Fruit fly (Drosophila melanogaster) Kc167 (cell line): ENCODE results near the gene SPE.

ENCODE experiments used
- Myc ChIP-seq: fragments of >200 bp; optimal IDR thresholded peaks from 2 replicates; lab custom pipeline; 2017; ENCODE audit warnings: missing external identifiers
- Sin3A ChIP-seq: fragments of >200 bp; optimal IDR thresholded peaks from 2 replicates; lab custom pipeline; 2018; ENCODE audit warnings: missing external identifiers
- h ChIP-seq: fragments of >200 bp; optimal IDR thresholded peaks from 3 replicates; lab custom pipeline; 2018; ENCODE audit warnings: missing external identifiers
- insv ChIP-seq: fragments of >200 bp; optimal IDR thresholded peaks from 3 replicates; lab custom pipeline; 2018; ENCODE audit warnings: missing external identifiers
- psq ChIP-seq: fragments of >200 bp; optimal IDR thresholded peaks from 2 replicates; lab custom pipeline; 2017; ENCODE audit warnings: missing external identifiers
- ttk ChIP-seq: sonication (Bioruptor generic); optimal IDR thresholded peaks from 2 replicates; lab custom pipeline; 2017; ENCODE audit warnings: missing external identifiers

Gene SPE

DNA sequence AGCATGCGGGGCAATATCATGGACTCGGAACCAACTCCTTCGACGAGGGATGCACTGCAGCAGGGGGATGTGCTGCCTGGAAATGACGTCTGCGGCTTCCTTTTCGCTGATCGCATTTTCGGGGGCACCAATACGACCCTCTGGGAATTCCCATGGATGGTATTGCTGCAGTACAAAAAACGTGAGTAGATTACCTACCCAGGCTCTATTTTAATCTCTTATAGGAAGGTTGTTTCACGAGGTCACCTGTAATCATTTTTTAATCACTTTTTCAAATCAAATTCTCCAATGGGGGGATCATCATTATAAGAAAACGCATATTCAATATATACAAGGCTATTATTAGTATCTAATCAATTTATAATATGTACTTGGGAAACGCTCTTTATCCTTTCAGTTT, 869 bp downstream of the SPE start:
- TF ChIP-seq ttk (no peak), Myc (lab: Kevin White, UChicago) (no peak), insv (lab: Kevin White, UChicago) (no peak), psq (lab: Kevin White, UChicago) (no peak), h (lab: Kevin White, UChicago) (no peak), Sin3A (lab: Kevin White, UChicago) (no peak)

DNA sequence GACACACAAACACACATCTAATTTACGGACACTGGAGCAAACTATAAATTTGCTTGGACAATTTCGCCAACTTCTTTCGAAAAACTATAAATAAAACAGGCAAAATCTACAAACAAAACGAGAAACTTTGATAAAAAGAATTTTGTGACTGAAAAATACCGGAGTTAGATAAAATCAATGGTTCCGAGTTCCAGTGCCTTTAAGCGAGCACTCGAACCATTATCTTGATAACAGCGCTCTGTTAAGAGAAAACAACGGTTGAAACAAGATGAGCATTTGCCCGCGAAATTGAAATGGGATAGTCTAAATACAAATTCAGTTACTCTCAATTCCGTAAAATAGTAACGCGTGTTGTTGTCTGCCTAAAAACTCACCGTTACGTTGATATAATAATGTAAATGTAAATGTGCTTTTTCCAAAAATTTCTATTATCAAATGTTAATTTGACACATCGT, 8.6 kb downstream of the SPE start, which contains the start of gene CG10254:
Gene CG10254 (minus strand): TSS at position 405 of the 455 bp plus-strand sequence.
- TF ChIP-seq h (lab: Kevin White, UChicago) (no peak), psq (lab: Kevin White, UChicago) (no peak), Myc (lab: Kevin White, UChicago) (no peak), Sin3A (lab: Kevin White, UChicago) (no peak), ttk (no peak), insv (lab: Kevin White, UChicago) (no peak)

DNA sequence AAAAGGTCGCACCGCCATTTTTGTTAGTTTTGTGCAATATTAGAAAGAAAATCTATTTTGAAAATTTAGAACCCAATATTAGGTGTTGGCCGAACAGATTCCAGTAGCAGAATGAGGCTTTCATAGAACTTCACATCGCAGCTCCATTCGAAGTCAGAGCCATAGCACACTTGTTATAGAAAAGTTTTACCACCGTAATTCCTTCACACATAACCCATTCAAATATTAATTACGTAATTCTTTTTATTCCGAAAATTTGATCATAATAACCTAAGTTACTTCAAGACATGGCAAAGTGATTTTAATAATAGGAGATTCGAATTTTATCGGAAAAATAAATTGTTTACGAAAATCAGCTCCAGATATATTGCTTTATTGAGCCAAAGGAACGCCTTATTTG, 10.1 kb downstream of the SPE start, which contains the start of gene CG10252:
Gene CG10252 (minus strand): TSS at position 101 of the 400 bp plus-strand sequence.
- TF ChIP-seq insv (lab: Kevin White, UChicago), result no peak
- TF ChIP-seq Sin3A (lab: Kevin White, UChicago), result no peak
- TF ChIP-seq ttk, result no peak
- TF ChIP-seq psq (lab: Kevin White, UChicago), result no peak
- no peak for TF ChIP-seq Myc (lab: Kevin White, UChicago)
- TF ChIP-seq h (lab: Kevin White, UChicago), result no peak

DNA sequence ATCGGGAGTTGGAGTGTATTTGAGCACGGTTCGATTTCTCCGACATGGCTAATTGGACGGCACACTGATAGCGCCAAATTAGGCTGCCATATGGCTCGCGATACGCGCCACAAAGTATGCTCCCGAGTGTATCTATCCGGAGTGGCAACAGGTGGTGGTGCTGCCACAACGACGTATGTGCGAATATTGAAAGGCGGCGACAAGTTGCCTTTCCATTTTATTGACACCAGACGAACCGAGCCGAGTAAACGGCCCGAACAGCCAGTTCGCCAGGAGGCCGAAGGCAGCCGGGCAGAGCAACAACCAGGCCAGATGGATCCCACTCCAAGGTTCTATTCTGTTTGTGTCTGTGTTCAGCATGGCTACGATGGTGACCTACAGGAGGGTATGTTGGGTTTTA, 12.8 kb downstream of the SPE start, which contains the start of gene prt:
Gene prt (minus strand): TSS at position 193 of the 400 bp plus-strand sequence.
- TF ChIP-seq psq (lab: Kevin White, UChicago) (no peak), Myc (lab: Kevin White, UChicago) (no peak), h (lab: Kevin White, UChicago) (no peak), insv (lab: Kevin White, UChicago) (no peak), Sin3A (lab: Kevin White, UChicago) (no peak), ttk (no peak)

DNA sequence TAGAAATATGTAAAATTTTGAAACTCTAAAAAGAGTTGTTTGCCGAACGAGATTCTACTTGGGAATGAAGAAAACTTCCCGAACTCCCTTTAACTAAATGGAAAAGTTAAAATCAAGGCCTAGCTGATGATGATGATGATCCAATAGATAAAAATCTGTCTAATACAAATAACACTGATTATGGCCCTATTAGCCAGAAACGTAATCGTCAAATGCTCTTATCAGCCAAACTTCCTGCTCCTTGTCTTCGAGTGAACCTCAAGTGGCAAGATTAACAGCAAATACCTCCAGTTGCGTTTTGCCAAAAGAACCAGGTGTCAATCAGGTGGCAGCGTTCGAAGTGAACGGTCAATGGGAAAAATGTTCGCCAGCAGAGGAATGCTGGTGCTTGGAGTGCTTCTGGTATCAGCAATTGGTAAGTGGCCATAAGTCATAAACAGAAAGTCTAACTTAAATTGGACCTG, 14.3 kb downstream of the SPE start, which contains the start of the genes CG31468 and Gba1a:
Gene CG31468 (minus strand): TSS at position 51 of the 464 bp plus-strand sequence.
Gene Gba1a (plus strand): TSS at position 318 of the 464 bp plus-strand sequence.
- no peak for TF ChIP-seq ttk
- no peak for TF ChIP-seq Sin3A (lab: Kevin White, UChicago)
- no peak for TF ChIP-seq h (lab: Kevin White, UChicago)
- TF ChIP-seq psq (lab: Kevin White, UChicago), result no peak
- TF ChIP-seq Myc (lab: Kevin White, UChicago), result no peak
- no peak for TF ChIP-seq insv (lab: Kevin White, UChicago)

DNA sequence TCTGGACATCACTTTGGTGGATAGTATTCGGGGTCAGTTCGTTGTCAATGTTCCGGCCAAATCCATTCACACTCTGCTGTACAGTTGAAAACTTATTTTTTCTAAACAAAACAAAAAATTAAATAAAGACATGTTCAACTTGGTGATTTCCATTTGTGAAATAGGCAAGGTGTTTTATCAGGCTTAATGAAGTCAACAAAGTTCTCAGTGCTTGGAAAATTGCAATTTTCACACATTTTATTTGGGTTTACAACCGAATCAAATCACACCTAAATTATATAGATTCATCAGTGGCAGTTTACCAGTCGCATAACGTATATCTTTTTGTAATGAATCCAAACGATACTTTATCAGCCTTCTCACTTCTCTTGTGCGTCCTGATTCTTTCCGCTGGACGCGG, 16.4 kb downstream of the SPE start, which contains the start of gene Qsox4:
Gene Qsox4 (plus strand): TSS at position 301 of the 400 bp plus-strand sequence.
- TF ChIP-seq ttk, result no peak
- TF ChIP-seq insv (lab: Kevin White, UChicago), result no peak
- no peak for TF ChIP-seq Myc (lab: Kevin White, UChicago)
- no peak for TF ChIP-seq h (lab: Kevin White, UChicago)

DNA sequence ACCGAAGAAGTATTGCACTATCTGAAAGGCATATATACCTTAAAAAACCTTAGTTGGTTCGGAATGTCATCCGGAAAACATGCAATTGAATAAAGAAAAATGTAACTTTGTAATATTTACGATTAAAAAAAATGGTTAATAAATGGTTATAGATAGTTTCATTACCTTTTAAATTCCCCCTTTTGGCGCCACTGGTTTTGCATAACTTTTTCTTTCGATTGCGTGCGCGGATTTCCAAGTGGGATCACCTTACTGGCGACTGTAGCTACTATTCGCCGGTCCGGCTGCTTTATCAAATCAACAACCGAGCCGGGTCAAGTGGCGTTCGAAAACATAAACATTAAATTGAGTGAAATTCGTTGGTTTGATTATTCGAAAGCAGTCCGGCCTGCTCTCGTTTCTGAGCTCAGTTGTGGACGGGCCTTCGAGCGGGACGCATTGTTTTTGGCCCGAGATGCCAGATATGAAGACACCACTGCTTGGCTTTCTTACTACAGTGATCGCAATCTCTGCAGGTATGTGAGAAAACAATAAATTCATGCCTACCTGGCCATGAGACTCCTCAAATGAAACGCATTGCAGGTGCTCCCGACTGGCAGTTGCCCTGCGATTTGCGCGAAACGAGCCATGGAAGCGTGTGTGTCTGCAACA, 18.5 kb downstream of the SPE start, which contains the start of gene Gba1b:
Gene Gba1b (plus strand): TSS at position 422 of the 651 bp plus-strand sequence.
- TF ChIP-seq psq (lab: Kevin White, UChicago) (no peak), h (lab: Kevin White, UChicago) (no peak), Sin3A (lab: Kevin White, UChicago) (no peak), insv (lab: Kevin White, UChicago) (no peak), Myc (lab: Kevin White, UChicago) (no peak), ttk (no peak)

DNA sequence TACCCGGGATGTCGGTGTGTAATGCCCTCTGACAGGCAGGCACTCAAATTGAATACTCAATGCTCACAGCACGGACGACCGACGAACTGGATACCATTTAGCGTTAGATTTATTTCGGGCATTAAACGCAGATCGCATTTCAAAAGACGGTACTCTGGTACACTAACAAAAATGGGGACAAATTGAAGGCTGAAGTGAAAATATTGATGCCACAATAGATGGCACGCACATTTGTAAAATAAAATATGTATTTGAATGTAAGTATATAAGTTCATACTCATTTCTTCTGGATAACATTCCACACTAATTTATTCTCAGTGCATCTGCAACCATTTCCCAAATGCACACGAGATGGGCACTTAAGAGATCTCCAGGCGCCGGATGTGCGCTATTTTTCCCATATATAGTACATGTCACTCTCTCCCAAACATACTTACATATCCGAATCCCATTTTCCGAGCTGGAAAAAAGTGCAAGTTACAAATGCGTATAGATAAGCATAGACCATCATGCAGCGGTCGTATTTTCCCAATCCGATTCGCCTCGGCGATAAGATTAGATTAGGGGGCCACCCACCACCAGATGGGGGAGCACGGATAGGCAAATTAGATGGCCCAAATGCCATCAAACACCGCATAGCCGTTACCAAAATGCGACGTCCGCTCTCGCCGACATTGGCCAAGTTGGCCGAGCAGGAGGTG, 23.6 kb downstream of the SPE start, which contains the start of gene CG10301:
Gene CG10301 (plus strand): TSS at position 651 of the 701 bp plus-strand sequence.
- TF ChIP-seq insv (lab: Kevin White, UChicago) (no peak), psq (lab: Kevin White, UChicago) (no peak), Sin3A (lab: Kevin White, UChicago) (no peak), ttk (no peak), Myc (lab: Kevin White, UChicago) (no peak), h (lab: Kevin White, UChicago) (no peak)

DNA sequence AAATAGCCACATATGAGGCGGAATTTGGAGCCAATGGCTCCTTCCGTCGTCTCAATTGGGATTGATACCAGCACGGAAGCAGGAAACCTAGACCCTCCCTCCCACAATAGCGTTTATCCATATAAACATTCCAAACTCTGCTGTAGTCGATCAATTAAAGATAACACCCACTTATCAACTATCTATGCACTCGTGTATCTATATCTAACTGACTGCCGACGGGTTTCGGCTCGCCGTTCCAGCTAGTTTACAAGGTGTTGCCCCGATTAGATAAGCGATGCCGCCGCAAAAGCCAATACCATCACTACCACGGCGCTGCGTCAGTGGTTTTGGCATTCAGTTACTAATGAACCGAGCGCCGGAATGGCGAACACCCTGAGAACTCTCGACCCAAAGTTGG, 25.1 kb downstream of the SPE start, which contains the start of gene CG10300:
Gene CG10300 (plus strand): TSS at position 333 of the 400 bp plus-strand sequence.
- no peak for TF ChIP-seq Sin3A (lab: Kevin White, UChicago)
- TF ChIP-seq psq (lab: Kevin White, UChicago), result no peak
- no peak for TF ChIP-seq insv (lab: Kevin White, UChicago)
- TF ChIP-seq ttk, result no peak
- TF ChIP-seq Myc (lab: Kevin White, UChicago), result no peak
- TF ChIP-seq h (lab: Kevin White, UChicago), result no peak

DNA sequence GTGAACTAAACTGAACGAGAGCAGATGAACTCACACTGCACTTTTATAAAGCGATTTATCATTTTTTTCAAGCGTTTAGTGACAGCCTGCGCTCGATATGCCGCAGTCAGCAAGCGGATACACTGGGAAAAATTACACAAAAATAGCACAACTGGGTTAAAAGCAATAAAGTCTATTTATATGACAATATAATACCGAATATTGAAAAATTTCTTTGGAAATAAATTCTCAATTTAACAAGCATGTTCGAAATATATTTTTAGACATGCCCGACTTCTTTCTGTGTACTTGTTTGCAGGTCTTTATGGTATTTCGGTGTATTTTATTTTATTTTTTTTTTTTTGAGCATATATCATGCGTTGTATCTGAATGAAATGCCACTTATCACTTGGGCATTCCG, 27.8 kb downstream of the SPE start:
- TF ChIP-seq h (lab: Kevin White, UChicago), result no peak
- TF ChIP-seq insv (lab: Kevin White, UChicago), result no peak
- TF ChIP-seq psq (lab: Kevin White, UChicago), result no peak
- no peak for TF ChIP-seq Sin3A (lab: Kevin White, UChicago)
- no peak for TF ChIP-seq ttk
- TF ChIP-seq Myc (lab: Kevin White, UChicago), result no peak

DNA sequence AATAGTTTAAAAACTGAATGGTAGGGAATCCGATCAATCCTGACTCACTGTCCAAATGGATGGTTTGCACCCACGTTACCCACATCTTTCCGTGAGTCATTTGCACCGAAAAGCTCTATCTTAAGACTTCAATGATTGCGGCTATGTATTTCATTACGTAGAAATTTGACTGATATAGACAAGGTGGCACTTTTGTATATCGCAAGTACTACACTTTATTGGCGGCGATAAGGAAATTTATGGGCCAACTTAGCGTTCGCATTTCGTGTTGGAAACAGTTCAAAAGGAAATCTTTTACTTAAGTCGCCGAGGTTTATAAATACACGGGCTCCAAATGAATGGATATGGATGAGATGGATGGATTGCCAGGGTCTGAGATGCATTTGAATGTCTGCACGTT, 28.8 kb downstream of the SPE start:
- TF ChIP-seq psq (lab: Kevin White, UChicago), result no peak
- no peak for TF ChIP-seq Sin3A (lab: Kevin White, UChicago)
- TF ChIP-seq Myc (lab: Kevin White, UChicago), result no peak
- TF ChIP-seq h (lab: Kevin White, UChicago), result no peak
- no peak for TF ChIP-seq insv (lab: Kevin White, UChicago)
- no peak for TF ChIP-seq ttk
